Worm (Caenorhabditis elegans) whole organism, L4 larva: ENCODE measurements around the gene dig-1.

Source experiments
- D1046.2 ChIP-seq: fragments of 200-800 bp; sonication (Bioruptor generic); IDR thresholded peaks from 2 replicates; pipeline ENCODE4 v1.3.6; 2022; ENCODE audit warnings: missing genetic modification characterization, missing compliant biosample characterization
- F26F4.8 ChIP-seq: fragments of 200-800 bp; sonication (Bioruptor generic); conservative IDR thresholded peaks from 2 replicates; pipeline ENCODE4 v1.3.6; 2022; ENCODE audit warnings: missing genetic modification characterization, missing compliant biosample characterization
- F44E2.7 ChIP-seq: fragments of 200-800 bp; sonication (Bioruptor generic); IDR thresholded peaks from 2 replicates; pipeline ENCODE4 v2.1.2; 2022; ENCODE audit warnings: missing genetic modification characterization, missing compliant biosample characterization
- T20F7.1 ChIP-seq: fragments of 200-800 bp; sonication (Bioruptor generic); optimal IDR thresholded peaks from 2 replicates; lab custom pipeline; 2018; ENCODE audit warnings: mild to moderate bottlenecking, missing genetic modification characterization, missing compliant biosample characterization
- Y75B8A.6 ChIP-seq: fragments of 200-800 bp; sonication (Bioruptor generic); IDR thresholded peaks from 2 replicates; pipeline ENCODE4 v1.3.6; 2022; ENCODE audit warnings: missing genetic modification reagents, missing genetic modification characterization, missing compliant biosample characterization
- ZK337.2 ChIP-seq: fragments of 200-800 bp; sonication (Bioruptor generic); IDR thresholded peaks from 2 replicates; pipeline ENCODE4 v1.3.6; 2022; ENCODE audit warnings: missing genetic modification reagents, missing genetic modification characterization, missing compliant biosample characterization
- aha-1 ChIP-seq: fragments of 150-350 bp; peaks from one replicate; lab custom pipeline; 2014; ENCODE audit warnings: missing biosample characterization, missing genetic modification characterization
- ceh-32 ChIP-seq: sonication (generic microtip); optimal IDR thresholded peaks from 2 replicates; lab custom pipeline; 2016; ENCODE audit warnings: mild to moderate bottlenecking, missing genetic modification characterization, missing compliant biosample characterization; ENCODE audit not compliant: poor library complexity
- ceh-44 ChIP-seq: fragments of 200-800 bp; sonication (Bioruptor generic); IDR thresholded peaks from 2 replicates; pipeline ENCODE4 v1.3.6; 2022; ENCODE audit warnings: missing genetic modification reagents, missing genetic modification characterization, missing compliant biosample characterization
- cey-2 ChIP-seq: sonication (generic microtip); optimal IDR thresholded peaks from 3 replicates; lab custom pipeline; 2017; ENCODE audit warnings: missing genetic modification characterization, mild to moderate bottlenecking, missing compliant biosample characterization, antibody characterized with exemption, borderline replicate concordance; ENCODE audit not compliant: insufficient read depth
- daf-12 ChIP-seq: fragments of 150-350 bp; optimal IDR thresholded peaks from 2 replicates; lab custom pipeline; 2014; ENCODE audit warnings: missing biosample characterization, missing genetic modification reagents, missing genetic modification characterization
- daf-16 ChIP-seq, 3 experiments: sonication (generic microtip); optimal IDR thresholded peaks; 2 replicates each; lab custom pipeline; 2016 to 2017; ENCODE audit warnings: missing genetic modification characterization in 3 of 3, missing genetic modification reagents in 3 of 3, mild to moderate bottlenecking in 2 of 3, missing compliant biosample characterization in 2 of 3, missing biosample characterization in 1 of 3, moderate library complexity in 1 of 3
- dmd-8 ChIP-seq: fragments of 200-800 bp; sonication (Bioruptor generic); IDR thresholded peaks from 2 replicates; pipeline ENCODE4 v1.3.6; 2022; ENCODE audit warnings: missing genetic modification characterization, missing compliant biosample characterization
- dpl-1 ChIP-seq: fragments of 150-350 bp; optimal IDR thresholded peaks from 2 replicates; lab custom pipeline; 2014; ENCODE audit warnings: missing biosample characterization, missing genetic modification reagents, missing genetic modification characterization
- fos-1 ChIP-seq: fragments of 150-350 bp; optimal IDR thresholded peaks from 2 replicates; lab custom pipeline; 2014; ENCODE audit warnings: missing biosample characterization, missing genetic modification characterization
- hlh-11 ChIP-seq: fragments of 200-800 bp; sonication (Bioruptor generic); optimal IDR thresholded peaks from 2 replicates; lab custom pipeline; 2018; ENCODE audit warnings: mild to moderate bottlenecking, missing genetic modification characterization, missing compliant biosample characterization
- jun-1 ChIP-seq: fragments of 150-350 bp; optimal IDR thresholded peaks from 2 replicates; lab custom pipeline; 2014; ENCODE audit warnings: missing biosample characterization, missing genetic modification reagents, missing genetic modification characterization
- lin-1 ChIP-seq: fragments of 200-800 bp; sonication (Bioruptor generic); IDR thresholded peaks from 2 replicates; pipeline ENCODE4 v1.3.6; 2022; ENCODE audit warnings: missing genetic modification reagents, missing genetic modification characterization, missing compliant biosample characterization
- lin-13 ChIP-seq: fragments of 150-350 bp; optimal IDR thresholded peaks from 2 replicates; lab custom pipeline; 2014; ENCODE audit warnings: missing biosample characterization, missing genetic modification reagents, missing genetic modification characterization
- lin-15B ChIP-seq: fragments of 150-350 bp; sonication (generic microtip); optimal IDR thresholded peaks from 3 replicates; lab custom pipeline; 2014; ENCODE audit warnings: missing biosample characterization, missing genetic modification characterization
- lin-29 ChIP-seq: fragments of 200-800 bp; sonication (Bioruptor generic); IDR thresholded peaks from 2 replicates; pipeline ENCODE4 v1.3.6; 2022; ENCODE audit warnings: missing genetic modification reagents, missing genetic modification characterization, missing compliant biosample characterization
- lin-38 ChIP-seq: fragments of 200-800 bp; sonication (Bioruptor generic); IDR thresholded peaks from 2 replicates; pipeline ENCODE4 v1.3.6; 2022; ENCODE audit warnings: missing genetic modification reagents, missing genetic modification characterization, missing compliant biosample characterization
- lsy-2 ChIP-seq, 2 experiments: fragments of 150-350 bp in 1 of 2; sonication (generic microtip) in 1 of 2; optimal IDR thresholded peaks; 2 replicates each; lab custom pipeline; 2014 to 2017; ENCODE audit warnings: missing biosample characterization in 2 of 2, missing genetic modification characterization in 2 of 2
- madf-5 ChIP-seq, 2 experiments: fragments of 200-800 bp; sonication (Bioruptor generic); IDR thresholded peaks; 2 replicates each; pipeline ENCODE4 v1.3.6; 2022; ENCODE audit warnings: missing compliant biosample characterization in 2 of 2, missing genetic modification characterization in 2 of 2
- mdl-1 ChIP-seq, 2 experiments: fragments of 150-350 bp in 1 of 2; sonication (generic microtip) in 1 of 2; optimal IDR thresholded peaks; 2 replicates each; lab custom pipeline; 2014 to 2017; ENCODE audit warnings: missing biosample characterization in 2 of 2, missing genetic modification characterization in 2 of 2
- mdt-29 ChIP-seq: fragments of 200-800 bp; sonication (Bioruptor generic); IDR thresholded peaks from 2 replicates; pipeline ENCODE4 v1.3.6; 2022; ENCODE audit warnings: missing genetic modification reagents, missing genetic modification characterization, missing compliant biosample characterization
- nhr-237 ChIP-seq: sonication (generic microtip); optimal IDR thresholded peaks from 2 replicates; lab custom pipeline; 2017; ENCODE audit warnings: missing biosample characterization, missing genetic modification characterization
- nhr-25 ChIP-seq: sonication (generic microtip); optimal IDR thresholded peaks from 2 replicates; lab custom pipeline; 2017; ENCODE audit warnings: missing genetic modification characterization, mild to moderate bottlenecking, missing compliant biosample characterization, antibody characterized with exemption, moderate library complexity, borderline replicate concordance; ENCODE audit not compliant: insufficient read depth
- nhr-41 ChIP-seq: fragments of 200-800 bp; sonication (Bioruptor generic); IDR thresholded peaks from 2 replicates; pipeline ENCODE4 v1.3.6; 2022; ENCODE audit warnings: missing genetic modification reagents, missing genetic modification characterization, missing compliant biosample characterization
- nhr-48 ChIP-seq: sonication (generic microtip); optimal IDR thresholded peaks from 2 replicates; lab custom pipeline; 2016; ENCODE audit warnings: mild to moderate bottlenecking, missing genetic modification characterization, missing compliant biosample characterization
- pqm-1 ChIP-seq: sonication (generic microtip); optimal IDR thresholded peaks from 2 replicates; lab custom pipeline; 2017; ENCODE audit warnings: missing biosample characterization, missing genetic modification characterization
- skn-1 ChIP-seq: fragments of 150-350 bp; optimal IDR thresholded peaks from 2 replicates; lab custom pipeline; 2014; ENCODE audit warnings: missing biosample characterization, missing genetic modification characterization
- spr-3 ChIP-seq: fragments of 200-800 bp; sonication (Bioruptor generic); optimal IDR thresholded peaks from 2 replicates; lab custom pipeline; 2018; ENCODE audit warnings: mild to moderate bottlenecking, missing genetic modification characterization, missing compliant biosample characterization
- tag-97 ChIP-seq: fragments of 200-800 bp; sonication (Bioruptor generic); IDR thresholded peaks from 2 replicates; pipeline ENCODE4 v1.3.6; 2022; ENCODE audit warnings: missing genetic modification characterization, missing compliant biosample characterization
- unc-62 ChIP-seq, 3 experiments: fragments of 150-350 bp in 1 of 3; sonication (generic microtip); optimal IDR thresholded peaks in 2 of 3; peaks in 1 of 3; 1 replicate in 1 of 3; 2 replicates in 2 of 3; lab custom pipeline; 2014 to 2017; ENCODE audit warnings: missing biosample characterization in 3 of 3, missing genetic modification characterization in 3 of 3, missing genetic modification reagents in 3 of 3, missing genotype in 1 of 3
- zag-1 ChIP-seq: fragments of 150-350 bp; optimal IDR thresholded peaks from 2 replicates; lab custom pipeline; 2014; ENCODE audit warnings: missing biosample characterization, missing genetic modification characterization
- zfp-2 ChIP-seq: sonication (generic microtip); optimal IDR thresholded peaks from 2 replicates; lab custom pipeline; 2016; ENCODE audit warnings: mild to moderate bottlenecking, missing genetic modification characterization, missing compliant biosample characterization
- ztf-7 ChIP-seq: fragments of 150-350 bp; optimal IDR thresholded peaks from 2 replicates; lab custom pipeline; 2014; ENCODE audit warnings: missing biosample characterization, missing genetic modification characterization

Gene dig-1

ce11 chrIII:6742597-6742996 is 3.5 kb upstream of the dig-1 start:
- TF ChIP-seq F44E2.7 (GFP tag; lab: Robert Waterston, UW): no peak
- peak in 1 of 2 experiments; percentile 98 for TF ChIP-seq unc-62 (GFP tag; optimal IDR thresholded peaks at IDR 0.05 in 1 of 2; lab: Kevin White, UChicago)
- no peak for TF ChIP-seq unc-62 (tag; optimal IDR thresholded peaks at IDR 0.05; lab: Kevin White, UChicago)
- TF ChIP-seq daf-16 (GFP tag; optimal IDR thresholded peaks at IDR 0.05; lab: Kevin White, UChicago): peak in 1 of 2 experiments; percentile 90
- no peak for TF ChIP-seq daf-16 (tag; optimal IDR thresholded peaks at IDR 0.05; lab: Kevin White, UChicago)

- TF ChIP-seq jun-1 (tag; lab: Kevin White, UChicago) (no peak), nhr-48 (tag; lab: Kevin White, UChicago) (no peak), aha-1 (tag; lab: Kevin White, UChicago) (peak; percentile 93), ztf-7 (tag; lab: Kevin White, UChicago) (no peak), dpl-1 (GFP tag; lab: Kevin White, UChicago) (no peak)
These were observed 560 bp downstream of the dig-1 start for ce11 chrIII:6746668-6747067.

ce11 chrIII:6752612-6753011 is 6.5 kb downstream of the dig-1 start:
- TF ChIP-seq unc-62 (GFP tag; optimal IDR thresholded peaks at IDR 0.05 in 1 of 2; lab: Kevin White, UChicago) (peak in 1 of 2 experiments; percentile 92), unc-62 (tag; optimal IDR thresholded peaks at IDR 0.05; lab: Kevin White, UChicago) (no peak), madf-5 (GFP tag; IDR thresholded peaks at IDR 0.05; lab: Robert Waterston, UW) (no peak)

- TF ChIP-seq spr-3 (GFP tag; lab: Kevin White, UChicago): no peak
- TF ChIP-seq unc-62 (GFP tag; optimal IDR thresholded peaks at IDR 0.05 in 1 of 2; lab: Kevin White, UChicago): peak in 1 of 2 experiments; percentile 96
- no peak for TF ChIP-seq unc-62 (tag; optimal IDR thresholded peaks at IDR 0.05; lab: Kevin White, UChicago)
- no peak for TF ChIP-seq ceh-32 (tag; lab: Kevin White, UChicago)
These were observed 10.7 kb downstream of the dig-1 start for ce11 chrIII:6756769-6757168.

ce11 chrIII:6795326-6795725 is 49.2 kb downstream of the dig-1 start, which contains the start of gene R05H11.1:
R05H11.1 (plus strand) TSS chrIII:6795626.
- TF ChIP-seq pqm-1 (no peak), unc-62 (GFP tag; optimal IDR thresholded peaks at IDR 0.05 in 1 of 2; lab: Kevin White, UChicago) (peak in 1 of 2 experiments; percentile 65), unc-62 (tag; optimal IDR thresholded peaks at IDR 0.05; lab: Kevin White, UChicago) (no peak), skn-1 (tag; lab: Kevin White, UChicago) (no peak), ZK337.2 (GFP tag; lab: Robert Waterston, UW) (no peak), T20F7.1 (GFP tag; lab: Kevin White, UChicago) (no peak), fos-1 (no peak)

ce11 chrIII:6797965-6798364 is 51.9 kb downstream of the dig-1 start, which contains the start of gene R05H11.2:
R05H11.2 (plus strand) TSS chrIII:6798297.
- TF ChIP-seq lsy-2 (tag; optimal IDR thresholded peaks at IDR 0.05; lab: Kevin White, UChicago): peak in 1 of 2 experiments; percentile 45
- TF ChIP-seq ztf-7 (tag; lab: Kevin White, UChicago): no peak
- TF ChIP-seq spr-3 (GFP tag; lab: Kevin White, UChicago): no peak
- no peak for TF ChIP-seq skn-1 (tag; lab: Kevin White, UChicago)
- TF ChIP-seq nhr-237 (tag; lab: Kevin White, UChicago): no peak
- TF ChIP-seq zag-1 (tag; lab: Kevin White, UChicago): no peak
- no peak for TF ChIP-seq F26F4.8 (GFP tag; lab: Robert Waterston, UW)
- no peak for TF ChIP-seq cey-2 (tag; lab: Kevin White, UChicago)
- peak in 1 of 2 experiments; percentile 9 for TF ChIP-seq mdl-1 (tag; optimal IDR thresholded peaks at IDR 0.05; lab: Kevin White, UChicago)
- TF ChIP-seq Y75B8A.6 (GFP tag; lab: Robert Waterston, UW): no peak
- peak; percentile 76 for TF ChIP-seq hlh-11
- TF ChIP-seq mdt-29 (GFP tag; lab: Robert Waterston, UW): no peak
- no peak for TF ChIP-seq zfp-2
- peak; percentile 58 for TF ChIP-seq nhr-25 (tag; lab: Kevin White, UChicago)
- no peak for TF ChIP-seq lin-38 (GFP tag; lab: Robert Waterston, UW)
- no peak for TF ChIP-seq ceh-44
- no peak for TF ChIP-seq lin-15B (tag; lab: Kevin White, UChicago)
- peak; percentile 41 for TF ChIP-seq dpl-1 (GFP tag; lab: Kevin White, UChicago)
- TF ChIP-seq daf-12: no peak
- TF ChIP-seq lin-1 (GFP tag; lab: Robert Waterston, UW): no peak
- no peak for TF ChIP-seq dmd-8
- TF ChIP-seq unc-62 (GFP tag; optimal IDR thresholded peaks at IDR 0.05 in 1 of 2; lab: Kevin White, UChicago): peak in 1 of 2 experiments; percentile 7
- TF ChIP-seq unc-62 (tag; optimal IDR thresholded peaks at IDR 0.05; lab: Kevin White, UChicago): no peak
- TF ChIP-seq D1046.2: no peak
- peak; percentile 74 for TF ChIP-seq aha-1 (tag; lab: Kevin White, UChicago)
- no peak for TF ChIP-seq lin-13 (GFP tag; lab: Kevin White, UChicago)
- no peak for TF ChIP-seq lin-29 (GFP tag; lab: Robert Waterston, UW)
- no peak for TF ChIP-seq nhr-41 (GFP tag; lab: Robert Waterston, UW)
- TF ChIP-seq tag-97: no peak
